Fruit fly (Drosophila melanogaster): ENCODE results near the gene abd-A.

Gene abd-A

DNA sequence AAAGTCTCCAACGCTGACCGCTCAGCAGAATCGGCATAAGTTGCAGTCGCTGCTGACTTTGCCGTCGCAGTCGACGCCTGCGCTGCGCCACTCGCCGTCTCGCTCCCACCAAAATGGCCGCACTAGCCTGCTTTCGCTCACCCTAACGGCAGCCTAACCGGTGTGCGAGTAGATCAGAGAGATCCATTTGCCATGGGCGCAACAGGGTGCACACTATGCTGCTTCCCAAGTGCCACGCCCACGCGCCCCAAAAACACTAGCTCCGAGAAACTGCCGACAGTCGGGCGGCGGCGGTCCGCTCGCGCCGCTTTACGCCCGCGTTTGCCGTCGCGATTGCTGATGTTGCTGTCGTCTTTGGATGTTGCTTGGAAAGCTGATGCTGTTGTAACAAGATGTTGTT, 17.4 kb upstream of the abd-A start (continued):
- TF ChIP-seq luna (GFP tag; optimal IDR thresholded peaks at IDR 0.05) (no peak), crp (GFP tag; optimal IDR thresholded peaks at IDR 0.05) (no peak), ara (GFP tag; IDR thresholded peaks at IDR 0.05) (0 out of 2 replicates have a peak, but pooled peaks have one; percentile 10), CG6765 (GFP tag; optimal IDR thresholded peaks at IDR 0.05) (no peak), CG14710 (tag; optimal IDR thresholded peaks at IDR 0.05) (no peak), wek (GFP tag; optimal IDR thresholded peaks at IDR 0.05) (no peak), nau (GFP tag; optimal IDR thresholded peaks at IDR 0.05) (no peak), CG11093 (GFP tag; IDR thresholded peaks at IDR 0.05) (no peak), Oli (tag; optimal IDR thresholded peaks at IDR 0.05) (no peak), sob (GFP tag; IDR thresholded peaks at IDR 0.05) (0 out of 2 replicates have a peak, but pooled peaks have one; percentile 20), CG10543 (GFP tag; optimal IDR thresholded peaks at IDR 0.05) (peak; percentile 13), CG12071 (GFP tag; optimal IDR thresholded peaks at IDR 0.05) (no peak), H15 (GFP tag; IDR thresholded peaks at IDR 0.05) (0 out of 3 replicates have a peak, but pooled peaks have one; percentile 33), CG3065 (GFP tag; optimal IDR thresholded peaks at IDR 0.05) (peak; percentile 100), Hr39 (optimal IDR thresholded peaks at IDR 0.05) (no peak), CG16813 (GFP tag; IDR thresholded peaks at IDR 0.05; ENCODE audit: partially characterized antibody) (peak; percentile 38; the same call in 1 of the 3 replicates), vnd (GFP tag; IDR thresholded peaks at IDR 0.05; ENCODE audit: partially characterized antibody) (peak; percentile 31; the same call in 1 of the 3 replicates), CG8765 (GFP tag; IDR thresholded peaks at IDR 0.05) (no peak), cad (GFP tag; optimal IDR thresholded peaks at IDR 0.05) (no peak), kni (GFP tag; optimal IDR thresholded peaks at IDR 0.05) (peak; percentile 85), ATbp (GFP tag; optimal IDR thresholded peaks at IDR 0.05) (no peak), p53 (GFP tag; optimal IDR thresholded peaks at IDR 0.05) (no peak), CG5180 (GFP tag; optimal IDR thresholded peaks at IDR 0.05) (no peak), ranshi (GFP tag; IDR thresholded peaks at IDR 0.05) (no peak), zf30C (GFP tag; optimal IDR thresholded peaks at IDR 0.05) (no peak), CG9932 (GFP tag; IDR thresholded peaks at IDR 0.05) (0 out of 2 replicates have a peak, but pooled peaks have one; percentile 22), CG33557 (GFP tag; optimal IDR thresholded peaks at IDR 0.05) (no peak), Vsx1 (GFP tag; optimal IDR thresholded peaks at IDR 0.05) (no peak), dysf (GFP tag; IDR thresholded peaks at IDR 0.05) (no peak), btn (GFP tag; optimal IDR thresholded peaks at IDR 0.05) (no peak), grn (GFP tag; optimal IDR thresholded peaks at IDR 0.05) (no peak), Med (GFP tag) (peak; percentile 87), bcd (GFP tag; optimal IDR thresholded peaks at IDR 0.05) (peak; percentile 7), rib (GFP tag; IDR thresholded peaks at IDR 0.05) (peak; percentile 69), E2f2 (GFP tag; IDR thresholded peaks at IDR 0.05) (peak; percentile 31; the same call in 1 of the 2 replicates), CG15479 (GFP tag; optimal IDR thresholded peaks at IDR 0.05) (peak; percentile 21), Awh (GFP tag; IDR thresholded peaks at IDR 0.05) (no peak), ato (GFP tag; IDR thresholded peaks at IDR 0.05; ENCODE audit: partially characterized antibody) (0 out of 2 replicates have a peak, but pooled peaks have one; percentile 16), ab (GFP tag; optimal IDR thresholded peaks at IDR 0.05) (no peak), oc (tag; optimal IDR thresholded peaks at IDR 0.05) (peak; percentile 23), mld (GFP tag; IDR thresholded peaks at IDR 0.05; ENCODE audit: partially characterized antibody) (0 out of 3 replicates have a peak, but pooled peaks have one; percentile 52), CG7745 (tag; optimal IDR thresholded peaks at IDR 0.05) (peak; percentile 5), pho (GFP tag; optimal IDR thresholded peaks at IDR 0.05) (peak; percentile 15), CG2116 (GFP tag; optimal IDR thresholded peaks at IDR 0.05) (no peak), CG18476 (GFP tag; optimal IDR thresholded peaks at IDR 0.05) (no peak), toy (GFP tag; IDR thresholded peaks at IDR 0.05) (no peak), Atf-2 (GFP tag; optimal IDR thresholded peaks at IDR 0.05) (no peak), CG34224 (GFP tag; IDR thresholded peaks at IDR 0.05; ENCODE audit: partially characterized antibody) (peak; percentile 25; the same call in 1 of the 3 replicates), CG32772 (GFP tag; IDR thresholded peaks at IDR 0.05) (no peak), BEAF-32 (GFP tag; optimal IDR thresholded peaks at IDR 0.05) (no peak)
